Worm (Caenorhabditis elegans): ENCODE data around the gene R13H4.7.

- TF ChIP-seq pqm-1 (tag; optimal IDR thresholded peaks at IDR 0.05), result no peak
- TF ChIP-seq mep-1 (tag; optimal IDR thresholded peaks at IDR 0.05), result no peak
- TF ChIP-seq ceh-90 (tag; optimal IDR thresholded peaks at IDR 0.05), result no peak
Observed at ce11 chrV:11893975-11894374, 25.9 kb upstream of the R13H4.7 start, which contains the start of gene K12G11.6.

Measured in whole organism, L1 larva.